Fruit fly (Drosophila melanogaster): ENCODE results near the gene cwo.

DNA sequence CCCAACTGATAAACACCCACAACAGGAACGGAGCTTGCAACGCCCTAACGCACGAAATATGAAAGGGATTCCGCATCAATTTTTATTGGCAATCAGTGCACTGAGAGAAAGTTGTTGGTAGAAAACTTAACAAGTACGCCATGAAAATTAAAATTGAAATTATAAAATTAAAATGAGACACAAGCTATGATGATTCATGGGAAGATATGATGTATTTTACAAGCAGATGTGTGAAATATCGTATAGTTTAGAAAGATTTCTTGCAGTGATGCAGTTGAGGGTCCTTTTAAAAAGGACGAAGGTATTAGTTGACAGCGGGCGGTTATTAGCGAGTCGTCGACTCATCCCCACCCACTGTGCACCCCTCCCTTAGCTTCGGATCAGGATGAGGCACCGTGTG lies 17.6 kb upstream of the cwo start:
- no peak for TF ChIP-seq CG9948 (tag; optimal IDR thresholded peaks at IDR 0.05)
- TF ChIP-seq CG32121 (GFP tag; IDR thresholded peaks at IDR 0.05) = no peak
